Fruit fly (Drosophila melanogaster) whole organism, adult: ENCODE results near the gene mbt.

ENCODE experiments used
- CG11617 ChIP-seq: fragments of 200-800 bp; sonication (Bioruptor generic); optimal IDR thresholded peaks from 2 replicates; lab custom pipeline; 2017; ENCODE audit warnings: mild to moderate bottlenecking, missing biosample characterization, missing genetic modification reagents, missing genetic modification characterization
- CG14711 ChIP-seq: fragments of 200-800 bp; sonication (Bioruptor generic); optimal IDR thresholded peaks from 2 replicates; lab custom pipeline; 2018; ENCODE audit warnings: missing biosample characterization, mild to moderate bottlenecking, missing genetic modification characterization, moderate library complexity
- CG1620 ChIP-seq: fragments of 200-800 bp; sonication (Bioruptor generic); optimal IDR thresholded peaks from 2 replicates; lab custom pipeline; 2016; ENCODE audit warnings: missing biosample characterization, missing genetic modification characterization
- CG33017 ChIP-seq: fragments of 200-800 bp; sonication (Bioruptor generic); optimal IDR thresholded peaks from 2 replicates; lab custom pipeline; 2018; ENCODE audit warnings: missing biosample characterization, mild to moderate bottlenecking, missing genetic modification characterization, moderate library complexity
- CG5204 ChIP-seq: fragments of 200-800 bp; sonication (Bioruptor generic); optimal IDR thresholded peaks from 2 replicates; lab custom pipeline; 2016; ENCODE audit warnings: missing biosample characterization, missing genetic modification characterization
- CG7045 ChIP-seq: fragments of 200-800 bp; sonication (Bioruptor generic); optimal IDR thresholded peaks from 2 replicates; lab custom pipeline; 2017; ENCODE audit warnings: missing biosample characterization, mild to moderate bottlenecking, missing genetic modification characterization
- CG7101 ChIP-seq: fragments of 200-800 bp; sonication (Bioruptor generic); optimal IDR thresholded peaks from 2 replicates; lab custom pipeline; 2018; ENCODE audit warnings: missing biosample characterization, mild to moderate bottlenecking, missing genetic modification characterization, moderate library complexity
- Clk ChIP-seq: fragments of 200-800 bp; sonication (Bioruptor generic); optimal IDR thresholded peaks from 2 replicates; lab custom pipeline; 2017; ENCODE audit warnings: missing biosample characterization, missing genetic modification characterization
- Crg-1 ChIP-seq: fragments of 200-800 bp; sonication (Bioruptor generic); optimal IDR thresholded peaks from 2 replicates; lab custom pipeline; 2016; ENCODE audit warnings: missing biosample characterization, missing genetic modification characterization
- Hr96 ChIP-seq: fragments of 200-800 bp; sonication (Bioruptor generic); optimal IDR thresholded peaks from 2 replicates; lab custom pipeline; 2016; ENCODE audit warnings: missing biosample characterization, missing genetic modification characterization
- Mnt ChIP-seq: fragments of 200-800 bp; sonication (Bioruptor generic); optimal IDR thresholded peaks from 2 replicates; lab custom pipeline; 2016; ENCODE audit warnings: missing biosample characterization, mild to moderate bottlenecking, missing genetic modification characterization
- bab1 ChIP-seq: fragments of 200-800 bp; sonication (Bioruptor generic); optimal IDR thresholded peaks from 3 replicates; lab custom pipeline; 2019; ENCODE audit warnings: missing biosample characterization, mild to moderate bottlenecking, missing genetic modification characterization, moderate library complexity
- cic ChIP-seq: fragments of 200-800 bp; sonication (Bioruptor generic); optimal IDR thresholded peaks from 2 replicates; lab custom pipeline; 2017; ENCODE audit warnings: missing biosample characterization, mild to moderate bottlenecking, missing genetic modification characterization, moderate library complexity
- cnc ChIP-seq, 2 experiments: fragments of >200 bp; optimal IDR thresholded peaks; 2 replicates each; lab custom pipeline; 2017
- kay ChIP-seq: fragments of 200-800 bp; sonication (Bioruptor generic); peaks from one replicate; lab custom pipeline; 2016; ENCODE audit warnings: missing biosample characterization, missing genetic modification characterization, borderline replicate concordance
- ovo ChIP-seq: fragments of 200-800 bp; sonication (Bioruptor generic); optimal IDR thresholded peaks from 2 replicates; lab custom pipeline; 2016; ENCODE audit warnings: missing biosample characterization, missing genetic modification characterization
- pad ChIP-seq: fragments of 200-800 bp; sonication (Bioruptor generic); optimal IDR thresholded peaks from 3 replicates; lab custom pipeline; 2017; ENCODE audit warnings: missing biosample characterization, missing genetic modification characterization, mild to moderate bottlenecking, moderate library complexity, missing genetic modification reagents
- tj ChIP-seq: fragments of 200-800 bp; sonication (Bioruptor generic); optimal IDR thresholded peaks from 3 replicates; lab custom pipeline; 2017; ENCODE audit warnings: missing biosample characterization, mild to moderate bottlenecking, missing genetic modification characterization, moderate library complexity
- toe ChIP-seq: fragments of 200-800 bp; sonication (Bioruptor generic); optimal IDR thresholded peaks from 2 replicates; lab custom pipeline; 2016; ENCODE audit warnings: missing biosample characterization, missing genetic modification characterization

The mbt gene

dm6 chrX:16579978-16580377, 30.5 kb upstream of the mbt start:
- no peak for TF ChIP-seq CG7045 (GFP tag; lab: Kevin White, UChicago)
- no peak for TF ChIP-seq CG1620 (GFP tag; lab: Kevin White, UChicago)
- TF ChIP-seq toe = no peak
- no peak for TF ChIP-seq cic (GFP tag; lab: Kevin White, UChicago)
- no peak for TF ChIP-seq CG14711

- TF ChIP-seq CG33017 (tag; lab: Kevin White, UChicago) (no peak), toe (peak; percentile 5), CG5204 (peak; percentile 2)
Observed at dm6 chrX:16581703-16582102, 28.8 kb upstream of the mbt start.

- no peak for TF ChIP-seq cic (GFP tag; lab: Kevin White, UChicago)
- TF ChIP-seq pad (GFP tag; lab: Kevin White, UChicago) = no peak
- no peak for TF ChIP-seq Mnt
Observed at dm6 chrX:16582145-16582544, 28.3 kb upstream of the mbt start.

dm6 chrX:16583730-16584129, 26.8 kb upstream of the mbt start:
- no peak for TF ChIP-seq toe

dm6 chrX:16585569-16585968, 24.9 kb upstream of the mbt start:
- TF ChIP-seq CG7045 (GFP tag; lab: Kevin White, UChicago) (peak; percentile 1), pad (GFP tag; lab: Kevin White, UChicago) (peak; percentile 4), Crg-1 (GFP tag; lab: Kevin White, UChicago) (no peak)

- TF ChIP-seq pad (GFP tag; lab: Kevin White, UChicago) (peak; percentile 29), ovo (GFP tag; lab: Kevin White, UChicago) (peak; percentile 23), tj (GFP tag; lab: Kevin White, UChicago) (no peak), kay (GFP tag; lab: Kevin White, UChicago) (peak; percentile 91), CG33017 (tag; lab: Kevin White, UChicago) (no peak)
Observed at dm6 chrX:16586178-16586890, 24.2 kb upstream of the mbt start.

dm6 chrX:16587021-16587667, 23.3 kb upstream of the mbt start, which contains the start of gene CanA-14F:
TSS of gene CanA-14F (minus strand) at chrX:16587172.
- peak; percentile 50 for TF ChIP-seq bab1 (GFP tag; lab: Kevin White, UChicago)
- TF ChIP-seq CG7101 (tag; lab: Kevin White, UChicago) = peak; percentile 8
- no peak for TF ChIP-seq toe
- peak; percentile 14 for TF ChIP-seq cic (GFP tag; lab: Kevin White, UChicago)
- TF ChIP-seq CG14711 = no peak
- no peak for TF ChIP-seq tj (GFP tag; lab: Kevin White, UChicago)
- TF ChIP-seq Mnt = peak; percentile 33
- TF ChIP-seq CG1620 (GFP tag; lab: Kevin White, UChicago) = peak; percentile 45
- no peak for TF ChIP-seq CG33017 (tag; lab: Kevin White, UChicago)
- TF ChIP-seq Clk (GFP tag; lab: Kevin White, UChicago) = no peak
- TF ChIP-seq cnc (optimal IDR thresholded peaks at IDR 0.05; lab: Kevin White, UChicago) = no peak

- TF ChIP-seq bab1 (GFP tag; lab: Kevin White, UChicago) (no peak), cnc (optimal IDR thresholded peaks at IDR 0.05; lab: Kevin White, UChicago) (no peak), ovo (GFP tag; lab: Kevin White, UChicago) (no peak), tj (GFP tag; lab: Kevin White, UChicago) (no peak), Hr96 (GFP tag; lab: Kevin White, UChicago) (no peak), toe (no peak), cic (GFP tag; lab: Kevin White, UChicago) (no peak)
Observed at dm6 chrX:16587668-16588046, 22.8 kb upstream of the mbt start, which contains the start of gene CG13014. TSS of gene CG13014 (plus strand) at chrX:16587873.

- TF ChIP-seq kay (GFP tag; lab: Kevin White, UChicago) (no peak), CG14711 (peak; percentile 15), CG11617 (GFP tag; lab: Kevin White, UChicago) (peak; percentile 34), bab1 (GFP tag; lab: Kevin White, UChicago) (peak; percentile 40), Mnt (peak; percentile 26), CG5204 (no peak)
Observed at dm6 chrX:16593418-16593817, 17.1 kb upstream of the mbt start, which contains the start of the genes SMC3 and Ubc7. TSS of gene SMC3 (minus strand) at chrX:16593439. TSS of gene Ubc7 (plus strand) at chrX:16593677.
